Worm (Caenorhabditis elegans): ENCODE measurements around the gene srg-24.

srg-24 gene

DNA sequence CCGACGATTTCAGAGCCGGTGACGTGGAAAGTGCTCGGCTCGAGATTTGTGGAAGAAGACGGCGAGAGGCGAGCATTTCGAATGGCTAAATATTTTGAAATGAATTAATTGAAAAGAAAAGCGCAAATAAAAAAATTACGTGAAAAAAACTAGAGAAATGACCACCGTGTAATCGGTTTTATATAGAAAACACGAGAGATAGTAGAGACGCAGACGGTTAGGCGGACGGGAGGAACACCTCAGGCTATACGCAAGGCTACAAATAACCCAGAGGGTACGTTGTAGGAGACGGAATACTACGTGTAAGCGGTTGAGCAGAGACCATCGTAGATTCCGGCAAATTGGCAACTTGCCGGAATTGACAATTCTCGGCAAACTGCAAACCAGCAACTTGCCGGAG is 10.7 kb upstream of the srg-24 start, which contains the start of gene Y25C1A.13:
Y25C1A.13 (minus strand) TSS at position 101 of the 400 bp plus-strand sequence.
- TF ChIP-seq unc-62 (GFP tag; optimal IDR thresholded peaks at IDR 0.05) = no peak

ce11 chrII:3110099-3110498 is 9.7 kb upstream of the srg-24 start:
- no peak for TF ChIP-seq unc-62 (GFP tag; optimal IDR thresholded peaks at IDR 0.05)

ce11 chrII:3109533-3109932 is 9.1 kb upstream of the srg-24 start:
- TF ChIP-seq unc-62 (GFP tag; optimal IDR thresholded peaks at IDR 0.05) = no peak

- no peak for TF ChIP-seq unc-62 (GFP tag; optimal IDR thresholded peaks at IDR 0.05)
These were observed 7.7 kb upstream of the srg-24 start for ce11 chrII:3108101-3108500.

DNA sequence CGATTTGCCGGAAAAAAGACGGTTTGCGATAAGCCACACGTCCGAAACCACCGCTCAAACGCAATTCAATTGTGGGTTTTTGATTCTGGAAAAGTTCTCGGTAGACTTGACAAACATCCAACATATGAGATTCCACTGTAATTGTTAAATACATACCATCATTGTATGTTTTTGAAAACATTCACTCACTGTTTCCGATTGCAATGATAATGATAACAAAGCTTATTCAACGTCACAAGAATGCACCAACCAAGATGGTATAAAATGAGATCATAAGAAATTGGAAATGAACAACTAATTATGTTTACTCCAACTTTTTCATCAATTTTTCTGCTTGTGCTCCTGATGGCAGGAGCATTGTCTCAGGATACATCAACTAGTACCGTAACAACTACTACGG is 5.3 kb upstream of the srg-24 start, which contains the start of gene clec-122:
clec-122 (plus strand) TSS at position 301 of the 400 bp plus-strand sequence.
- TF ChIP-seq unc-62 (GFP tag; optimal IDR thresholded peaks at IDR 0.05) = no peak

- TF ChIP-seq unc-62 (GFP tag; optimal IDR thresholded peaks at IDR 0.05) = no peak
These were observed 1.6 kb upstream of the srg-24 start, which contains the start of gene clec-121 for ce11 chrII:3102018-3102417. TSS of gene clec-121 (plus strand) at chrII:3102318.

ce11 chrII:3096857-3097256 is 3.6 kb downstream of the srg-24 start, which contains the start of gene Y25C1A.14:
TSS of gene Y25C1A.14 (minus strand) at chrII:3096957.
- TF ChIP-seq unc-62 (GFP tag; optimal IDR thresholded peaks at IDR 0.05) = no peak

ce11 chrII:3096060-3096459 is 4.4 kb downstream of the srg-24 start, which contains the start of gene srg-23:
TSS of gene srg-23 (minus strand) at chrII:3096160.
- no peak for TF ChIP-seq unc-62 (GFP tag; optimal IDR thresholded peaks at IDR 0.05)

ce11 chrII:3093352-3093751 is 7.1 kb downstream of the srg-24 start, which contains the start of gene srg-22:
TSS of gene srg-22 (minus strand) at chrII:3093452.
- TF ChIP-seq unc-62 (GFP tag; optimal IDR thresholded peaks at IDR 0.05) = no peak

ce11 chrII:3091268-3091667 is 9.2 kb downstream of the srg-24 start, which contains the start of gene srg-21:
TSS of gene srg-21 (minus strand) at chrII:3091368.
- no peak for TF ChIP-seq unc-62 (GFP tag; optimal IDR thresholded peaks at IDR 0.05)

- no peak for TF ChIP-seq unc-62 (GFP tag; optimal IDR thresholded peaks at IDR 0.05)
These were observed 13.3 kb downstream of the srg-24 start for ce11 chrII:3087134-3087533.

- TF ChIP-seq unc-62 (GFP tag; optimal IDR thresholded peaks at IDR 0.05) = no peak
These were observed 21.9 kb downstream of the srg-24 start, which contains the start of gene copb-1 for ce11 chrII:3078496-3078895. TSS of gene copb-1 (plus strand) at chrII:3078796.

DNA sequence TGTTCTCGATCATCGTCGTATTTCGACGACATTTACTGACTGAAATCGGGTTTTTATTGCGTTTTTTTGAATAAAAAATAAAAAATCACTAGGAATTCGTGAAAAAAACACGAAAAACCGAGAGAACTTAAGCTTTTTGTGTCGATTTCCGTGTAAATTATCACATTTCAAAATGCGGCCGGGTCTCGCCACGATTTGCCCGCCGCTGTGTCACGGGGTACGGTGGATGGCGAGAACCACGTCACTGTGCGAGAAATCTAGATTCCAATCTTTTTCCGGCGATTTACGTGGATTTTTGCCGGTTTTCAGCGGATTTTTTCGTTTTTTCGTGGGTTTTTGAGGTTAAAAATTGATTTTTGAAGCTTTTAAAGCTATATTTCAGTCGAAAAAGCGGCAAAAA is 23.5 kb downstream of the srg-24 start, which contains the start of gene Y25C1A.8:
Y25C1A.8 (minus strand) TSS at position 45 of the 400 bp plus-strand sequence.
- no peak for TF ChIP-seq unc-62 (GFP tag; optimal IDR thresholded peaks at IDR 0.05)

- no peak for TF ChIP-seq unc-62 (GFP tag; optimal IDR thresholded peaks at IDR 0.05)
These were observed 29.3 kb downstream of the srg-24 start, which contains the start of gene Y25C1A.7 for ce11 chrII:3071012-3071749. TSS of gene Y25C1A.7 (minus strand) at chrII:3071062.

- no peak for TF ChIP-seq unc-62 (GFP tag; optimal IDR thresholded peaks at IDR 0.05)
These were observed 30.3 kb downstream of the srg-24 start for ce11 chrII:3070182-3070581.

- no peak for TF ChIP-seq unc-62 (GFP tag; optimal IDR thresholded peaks at IDR 0.05)
These were observed 31.8 kb downstream of the srg-24 start for ce11 chrII:3068646-3069045.

ce11 chrII:3067896-3068295 is 32.5 kb downstream of the srg-24 start:
- TF ChIP-seq unc-62 (GFP tag; optimal IDR thresholded peaks at IDR 0.05) = no peak
